Worm (Caenorhabditis elegans) whole organism, L4 larva: Measurements from ENCODE around the gene C50F7.6.

ENCODE experiments used
- aha-1 ChIP-seq: fragments of 150-350 bp; peaks from one replicate; lab custom pipeline; 2014; ENCODE audit warnings: missing biosample characterization, missing genetic modification characterization
- ztf-7 ChIP-seq: fragments of 150-350 bp; optimal IDR thresholded peaks from 2 replicates; lab custom pipeline; 2014; ENCODE audit warnings: missing biosample characterization, missing genetic modification characterization

The C50F7.6 gene

DNA sequence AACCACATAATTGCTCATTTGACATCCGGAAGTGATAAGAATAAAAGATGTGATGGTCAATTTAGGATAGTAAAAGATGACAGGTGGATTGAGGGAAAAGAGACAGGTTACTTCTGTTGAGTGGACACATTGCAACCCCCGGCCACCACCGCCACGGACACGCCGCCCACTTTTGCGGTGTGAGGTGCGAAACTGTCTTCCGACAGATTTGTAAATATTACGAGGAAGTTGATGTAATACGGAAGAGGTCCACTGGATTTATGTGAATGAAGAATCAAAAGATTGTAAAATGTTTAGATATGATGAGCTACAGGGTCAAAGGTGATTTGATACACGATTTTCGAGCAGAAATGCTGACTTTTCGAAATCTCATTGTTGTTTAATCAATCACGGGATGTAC, 50.1 kb downstream of the C50F7.6 start, which contains the start of gene C08G9.2:
Gene C08G9.2 (minus strand): TSS at position 101 of the 400 bp plus-strand sequence.
- TF ChIP-seq aha-1 (tag; lab: Kevin White, UChicago) (peak; percentile 40), ztf-7 (tag; lab: Kevin White, UChicago) (no peak)
